Worm (Caenorhabditis elegans) whole organism, L1 larva: Measurements from ENCODE around the gene hlh-14.

Experiments
- nhr-20 ChIP-seq: sonication (generic microtip); optimal IDR thresholded peaks from 2 replicates; lab custom pipeline; 2016; ENCODE audit warnings: mild to moderate bottlenecking, missing genetic modification characterization, missing compliant biosample characterization
- tbx-2 ChIP-seq: sonication (generic microtip); optimal IDR thresholded peaks from 2 replicates; lab custom pipeline; 2016; ENCODE audit warnings: missing genetic modification characterization, missing compliant biosample characterization

- TF ChIP-seq tbx-2 = no peak
- TF ChIP-seq nhr-20 (tag; lab: Kevin White, UChicago) = no peak
Measured at ce11 chrII:5747312-5747711, 8.6 kb upstream of the hlh-14 start.
